Worm (Caenorhabditis elegans) whole organism, mixed stage, embryonic: ENCODE measurements around the gene Y116F11B.17.

Experiments
- ceh-43 ChIP-seq: fragments of 200-800 bp; sonication (Bioruptor generic); optimal IDR thresholded peaks from 2 replicates; lab custom pipeline; 2018; ENCODE audit warnings: mild to moderate bottlenecking, missing genetic modification characterization, moderate library complexity, missing compliant biosample characterization
- mab-5 ChIP-seq: fragments of 150-350 bp; optimal IDR thresholded peaks from 2 replicates; lab custom pipeline; 2014; ENCODE audit warnings: missing biosample characterization, missing genetic modification characterization
- mep-1 ChIP-seq: fragments of 150-350 bp; optimal IDR thresholded peaks from 2 replicates; lab custom pipeline; 2017; ENCODE audit warnings: missing biosample characterization, missing genetic modification reagents, missing genetic modification characterization, inconsistent platforms
- nhr-12 ChIP-seq: fragments of 150-350 bp; optimal IDR thresholded peaks from 2 replicates; lab custom pipeline; 2014; ENCODE audit warnings: missing biosample characterization, missing genetic modification characterization
- nhr-76 ChIP-seq: sonication (generic microtip); optimal IDR thresholded peaks from 2 replicates; lab custom pipeline; 2017; ENCODE audit warnings: missing biosample characterization, missing genetic modification characterization
- unc-120 ChIP-seq: sonication (generic microtip); optimal IDR thresholded peaks from 2 replicates; lab custom pipeline; 2017; ENCODE audit warnings: missing genetic modification characterization, missing compliant biosample characterization; ENCODE audit not compliant: poor library complexity, severe bottlenecking

ce11 chrV:19820178-19820577, 1.8 kb downstream of the Y116F11B.17 start:
- TF ChIP-seq nhr-12 (tag; lab: Kevin White, UChicago) (no peak), unc-120 (tag; lab: Kevin White, UChicago) (no peak), mep-1 (tag; lab: Kevin White, UChicago) (no peak), ceh-43 (no peak), mab-5 (no peak), nhr-76 (tag; lab: Kevin White, UChicago) (no peak)
